Worm (Caenorhabditis elegans): ENCODE results near the gene srz-48.

ce11 chrV:17506289-17506688, 46.3 kb upstream of the srz-48 start, which contains the start of gene srw-31:
- TF ChIP-seq nhr-25 (tag; optimal IDR thresholded peaks at IDR 0.05), result no peak
- no peak for TF ChIP-seq ztf-11 (tag; optimal IDR thresholded peaks at IDR 0.05)
- no peak for TF ChIP-seq ama-1 (optimal IDR thresholded peaks at IDR 0.05)
- TF ChIP-seq ZK546.5 (tag; optimal IDR thresholded peaks at IDR 0.05), result no peak
- TF ChIP-seq pha-4 (tag; optimal IDR thresholded peaks at IDR 0.05), result no peak
- TF ChIP-seq ceh-28 (tag; optimal IDR thresholded peaks at IDR 0.05), result no peak
- TF ChIP-seq skn-1 (tag; optimal IDR thresholded peaks at IDR 0.05), result no peak
- TF ChIP-seq pqm-1 (tag; optimal IDR thresholded peaks at IDR 0.05), result no peak

Data from whole organism, L3 larva.